Worm (Caenorhabditis elegans) whole organism, L2 larva: ENCODE data around the gene C52E2.3.

ENCODE experiments used
- C34F6.9 ChIP-seq: fragments of 150-350 bp; optimal IDR thresholded peaks from 2 replicates; lab custom pipeline; 2014; ENCODE audit warnings: missing biosample characterization, missing genetic modification characterization
- F13H6.1 ChIP-seq: sonication (generic microtip); optimal IDR thresholded peaks from 2 replicates; lab custom pipeline; 2016; ENCODE audit warnings: missing genetic modification characterization, missing compliant biosample characterization
- R02D3.7 ChIP-seq: fragments of 150-350 bp; optimal IDR thresholded peaks from 2 replicates; lab custom pipeline; 2014; ENCODE audit warnings: missing biosample characterization, missing genetic modification characterization
- Y55F3AM.14 ChIP-seq: fragments of 200-800 bp; sonication (Bioruptor generic); optimal IDR thresholded peaks from 2 replicates; lab custom pipeline; 2018; ENCODE audit warnings: mild to moderate bottlenecking, missing genetic modification characterization, missing compliant biosample characterization
- ZK546.5 ChIP-seq: sonication (generic microtip); optimal IDR thresholded peaks from 2 replicates; lab custom pipeline; 2017; ENCODE audit warnings: missing biosample characterization, missing genetic modification characterization
- alr-1 ChIP-seq: fragments of 150-350 bp; optimal IDR thresholded peaks from 2 replicates; lab custom pipeline; 2014; ENCODE audit warnings: missing biosample characterization, missing genetic modification characterization
- aly-2 ChIP-seq: fragments of 150-350 bp; optimal IDR thresholded peaks from 2 replicates; lab custom pipeline; 2014; ENCODE audit warnings: missing biosample characterization, missing genetic modification characterization
- ama-1 ChIP-seq: fragments of 150-350 bp; optimal IDR thresholded peaks from 2 replicates; lab custom pipeline; 2018; ENCODE audit warnings: inconsistent platforms
- blmp-1 ChIP-seq: sonication (generic microtip); optimal IDR thresholded peaks from 2 replicates; lab custom pipeline; 2017; ENCODE audit warnings: missing genetic modification characterization, mild to moderate bottlenecking, missing compliant biosample characterization, antibody characterized with exemption, moderate library complexity; ENCODE audit not compliant: insufficient read depth
- ceh-16 ChIP-seq: fragments of 150-350 bp; optimal IDR thresholded peaks from 2 replicates; lab custom pipeline; 2014; ENCODE audit warnings: missing biosample characterization, missing genetic modification characterization
- ceh-82 ChIP-seq: fragments of 150-350 bp; optimal IDR thresholded peaks from 2 replicates; lab custom pipeline; 2014; ENCODE audit warnings: missing biosample characterization, missing genetic modification characterization
- crh-2 ChIP-seq: sonication (generic microtip); optimal IDR thresholded peaks from 2 replicates; lab custom pipeline; 2017; ENCODE audit warnings: missing biosample characterization, missing genetic modification characterization
- dmd-4 ChIP-seq: sonication (generic microtip); optimal IDR thresholded peaks from 2 replicates; lab custom pipeline; 2017; ENCODE audit warnings: missing biosample characterization, missing genetic modification characterization
- egl-27 ChIP-seq: sonication (generic microtip); optimal IDR thresholded peaks from 3 replicates; lab custom pipeline; 2017; ENCODE audit warnings: missing biosample characterization, missing genetic modification reagents, missing genetic modification characterization
- elt-1 ChIP-seq: fragments of 150-350 bp; optimal IDR thresholded peaks from 2 replicates; lab custom pipeline; 2014; ENCODE audit warnings: missing biosample characterization, missing genetic modification characterization
- elt-3 ChIP-seq: sonication (generic microtip); optimal IDR thresholded peaks from 2 replicates; lab custom pipeline; 2017; ENCODE audit warnings: missing biosample characterization, missing genetic modification characterization
- fos-1 ChIP-seq: fragments of 150-350 bp; optimal IDR thresholded peaks from 2 replicates; lab custom pipeline; 2014; ENCODE audit warnings: missing biosample characterization, missing genetic modification characterization
- gmeb-1 ChIP-seq: fragments of 150-350 bp; optimal IDR thresholded peaks from 2 replicates; lab custom pipeline; 2014; ENCODE audit warnings: missing biosample characterization, missing genetic modification characterization
- lin-11 ChIP-seq: fragments of 150-350 bp; sonication (generic microtip); optimal IDR thresholded peaks from 2 replicates; lab custom pipeline; 2014; ENCODE audit warnings: missing biosample characterization, missing genetic modification characterization, inconsistent platforms, mixed read lengths
- lin-13 ChIP-seq: fragments of 150-350 bp; optimal IDR thresholded peaks from 2 replicates; lab custom pipeline; 2014; ENCODE audit warnings: missing biosample characterization, missing genetic modification reagents, missing genetic modification characterization
- lin-39 ChIP-seq: fragments of 150-350 bp; optimal IDR thresholded peaks from 2 replicates; lab custom pipeline; 2014; ENCODE audit warnings: missing biosample characterization, missing genetic modification reagents, missing genetic modification characterization
- lsy-2 ChIP-seq, 2 experiments: fragments of 150-350 bp in 1 of 2; sonication (generic microtip) in 1 of 2; optimal IDR thresholded peaks; 2 replicates each; lab custom pipeline; 2014 to 2017; ENCODE audit warnings: missing biosample characterization in 2 of 2, missing genetic modification characterization in 2 of 2
- mab-5 ChIP-seq: fragments of 150-350 bp; optimal IDR thresholded peaks from 2 replicates; lab custom pipeline; 2014; ENCODE audit warnings: missing biosample characterization, missing genetic modification characterization
- mbf-1 ChIP-seq: sonication (generic microtip); optimal IDR thresholded peaks from 2 replicates; lab custom pipeline; 2017; ENCODE audit warnings: missing biosample characterization, missing genetic modification characterization
- mdl-1 ChIP-seq, 2 experiments: fragments of 150-350 bp in 1 of 2; sonication (generic microtip) in 1 of 2; optimal IDR thresholded peaks; 2 replicates each; lab custom pipeline; 2017; ENCODE audit warnings: missing biosample characterization in 2 of 2, missing genetic modification characterization in 2 of 2
- nhr-10 ChIP-seq: sonication (generic microtip); optimal IDR thresholded peaks from 2 replicates; lab custom pipeline; 2017; ENCODE audit warnings: missing biosample characterization, missing genetic modification characterization
- nhr-11 ChIP-seq: fragments of 150-350 bp; optimal IDR thresholded peaks from 2 replicates; lab custom pipeline; 2014; ENCODE audit warnings: missing biosample characterization, missing genetic modification characterization
- nhr-12 ChIP-seq: fragments of 150-350 bp; optimal IDR thresholded peaks from 2 replicates; lab custom pipeline; 2014; ENCODE audit warnings: missing biosample characterization, missing genetic modification characterization
- nhr-129 ChIP-seq: fragments of 150-350 bp; optimal IDR thresholded peaks from 2 replicates; lab custom pipeline; 2014; ENCODE audit warnings: missing biosample characterization, missing genetic modification characterization
- nhr-21 ChIP-seq: fragments of 150-350 bp; optimal IDR thresholded peaks from 2 replicates; lab custom pipeline; 2014; ENCODE audit warnings: missing biosample characterization, missing genetic modification characterization
- nhr-23 ChIP-seq: fragments of 150-350 bp; optimal IDR thresholded peaks from 2 replicates; lab custom pipeline; 2014; ENCODE audit warnings: missing biosample characterization, missing genetic modification reagents, missing genetic modification characterization
- nhr-237 ChIP-seq: fragments of 150-350 bp; optimal IDR thresholded peaks from 2 replicates; lab custom pipeline; 2014; ENCODE audit warnings: missing biosample characterization, missing genetic modification characterization
- nhr-25 ChIP-seq: fragments of 150-350 bp; sonication (generic microtip); optimal IDR thresholded peaks from 3 replicates; lab custom pipeline; 2014; ENCODE audit warnings: missing biosample characterization, missing genetic modification characterization
- nhr-6 ChIP-seq: fragments of 150-350 bp; optimal IDR thresholded peaks from 2 replicates; lab custom pipeline; 2014; ENCODE audit warnings: missing biosample characterization, missing genetic modification characterization
- nhr-77 ChIP-seq: fragments of 150-350 bp; optimal IDR thresholded peaks from 2 replicates; lab custom pipeline; 2014; ENCODE audit warnings: missing biosample characterization, missing genetic modification characterization
- peb-1 ChIP-seq: fragments of 150-350 bp; optimal IDR thresholded peaks from 2 replicates; lab custom pipeline; 2014; ENCODE audit warnings: missing biosample characterization, missing genetic modification characterization
- sem-4 ChIP-seq: fragments of 150-350 bp; optimal IDR thresholded peaks from 2 replicates; lab custom pipeline; 2014; ENCODE audit warnings: missing biosample characterization, missing genetic modification reagents, missing genetic modification characterization
- skn-1 ChIP-seq: sonication (generic microtip); optimal IDR thresholded peaks from 2 replicates; lab custom pipeline; 2017; ENCODE audit warnings: missing biosample characterization, missing genetic modification characterization
- sma-3 ChIP-seq: sonication (generic microtip); optimal IDR thresholded peaks from 2 replicates; lab custom pipeline; 2016; ENCODE audit warnings: missing genetic modification reagents, missing genetic modification characterization, missing compliant biosample characterization
- sma-9 ChIP-seq, 2 experiments: fragments of 150-350 bp in 1 of 2; sonication (generic microtip) in 1 of 2; optimal IDR thresholded peaks; 2 replicates each; lab custom pipeline; 2014 to 2016; ENCODE audit warnings: missing genetic modification characterization in 2 of 2, mild to moderate bottlenecking in 1 of 2, missing biosample characterization in 1 of 2, missing compliant biosample characterization in 1 of 2, missing genetic modification reagents in 1 of 2, moderate library complexity in 1 of 2
- snpc-4 ChIP-seq: fragments of 150-350 bp; optimal IDR thresholded peaks from 2 replicates; lab custom pipeline; 2014; ENCODE audit warnings: missing biosample characterization, missing genetic modification characterization
- unc-39 ChIP-seq: fragments of 150-350 bp; optimal IDR thresholded peaks from 2 replicates; lab custom pipeline; 2014; ENCODE audit warnings: missing biosample characterization, missing genetic modification characterization
- unc-55 ChIP-seq: fragments of 150-350 bp; sonication (generic microtip); optimal IDR thresholded peaks from 3 replicates; lab custom pipeline; 2014; ENCODE audit warnings: missing biosample characterization, missing genetic modification reagents, missing genetic modification characterization
- unc-62 ChIP-seq: fragments of 150-350 bp; optimal IDR thresholded peaks from 2 replicates; lab custom pipeline; 2014; ENCODE audit warnings: missing biosample characterization, missing genetic modification reagents, missing genetic modification characterization
- zag-1 ChIP-seq: fragments of 150-350 bp; optimal IDR thresholded peaks from 2 replicates; lab custom pipeline; 2014; ENCODE audit warnings: missing biosample characterization, missing genetic modification characterization
- ztf-1 ChIP-seq: fragments of 200-800 bp; sonication (Bioruptor generic); conservative IDR thresholded peaks from 2 replicates; pipeline ENCODE4 v1.3.6; 2022; ENCODE audit warnings: missing genetic modification characterization, missing compliant biosample characterization
- ztf-11 ChIP-seq: sonication (generic microtip); optimal IDR thresholded peaks from 2 replicates; lab custom pipeline; 2017; ENCODE audit warnings: missing biosample characterization, missing genetic modification characterization
- ztf-4 ChIP-seq: fragments of 150-350 bp; optimal IDR thresholded peaks from 2 replicates; lab custom pipeline; 2014; ENCODE audit warnings: missing biosample characterization, missing genetic modification characterization

Gene C52E2.3

DNA sequence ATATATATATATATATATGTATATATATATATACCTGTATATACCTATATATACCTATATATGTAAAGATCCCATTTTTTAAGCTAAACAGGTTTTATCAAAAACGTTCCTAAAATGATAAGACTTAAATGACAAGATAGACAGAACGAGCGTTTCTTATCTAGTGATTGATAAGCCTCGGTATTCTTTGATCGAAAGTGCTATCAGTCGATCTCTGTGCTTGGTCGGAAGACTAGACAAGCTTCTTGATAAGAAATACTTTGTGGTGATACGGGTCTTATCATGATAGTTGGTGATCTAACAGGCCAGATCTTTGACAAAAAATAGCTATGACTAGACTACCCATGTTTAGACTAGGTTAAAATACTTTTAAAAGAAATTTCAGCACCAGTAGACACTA, 672 bp downstream of the C52E2.3 start:
- no peak for TF ChIP-seq Y55F3AM.14 (GFP tag; lab: Kevin White, UChicago)
- peak; percentile 32 for TF ChIP-seq F13H6.1
- no peak for TF ChIP-seq nhr-11 (tag; lab: Kevin White, UChicago)
- TF ChIP-seq nhr-237 = no peak
- TF ChIP-seq nhr-12 (tag; lab: Kevin White, UChicago) = no peak
- TF ChIP-seq egl-27 (tag; lab: Kevin White, UChicago) = peak; percentile 83
- TF ChIP-seq mab-5 (tag; lab: Kevin White, UChicago) = no peak
- TF ChIP-seq crh-2 (tag; lab: Kevin White, UChicago) = peak; percentile 36
- no peak for TF ChIP-seq elt-3 (tag; lab: Kevin White, UChicago)
- TF ChIP-seq zag-1 (tag; lab: Kevin White, UChicago) = no peak
- TF ChIP-seq nhr-25 (tag; lab: Kevin White, UChicago) = no peak
- TF ChIP-seq nhr-21 (tag; lab: Kevin White, UChicago) = peak; percentile 22
- TF ChIP-seq nhr-129 (tag; lab: Kevin White, UChicago) = no peak
- TF ChIP-seq lin-11 (tag; lab: Kevin White, UChicago) = no peak
- TF ChIP-seq skn-1 (tag; lab: Kevin White, UChicago) = no peak
- no peak for TF ChIP-seq unc-62 (GFP tag; lab: Kevin White, UChicago)
- TF ChIP-seq R02D3.7 = no peak
- no peak for TF ChIP-seq ZK546.5 (tag; lab: Kevin White, UChicago)
- no peak for TF ChIP-seq lin-13 (GFP tag; lab: Kevin White, UChicago)
- no peak for TF ChIP-seq lsy-2 (tag; optimal IDR thresholded peaks at IDR 0.05; lab: Kevin White, UChicago)
- no peak for TF ChIP-seq unc-55 (GFP tag; lab: Kevin White, UChicago)
- TF ChIP-seq lin-39 (tag; lab: Kevin White, UChicago) = no peak
- no peak for TF ChIP-seq peb-1 (tag; lab: Kevin White, UChicago)
- no peak for TF ChIP-seq ama-1 (lab: Kevin White, UChicago)
- no peak for TF ChIP-seq mdl-1 (tag; optimal IDR thresholded peaks at IDR 0.05; lab: Kevin White, UChicago)
- TF ChIP-seq gmeb-1 (tag; lab: Kevin White, UChicago) = peak; percentile 25
- no peak for TF ChIP-seq sem-4 (tag; lab: Kevin White, UChicago)
- no peak for TF ChIP-seq nhr-6 (tag; lab: Kevin White, UChicago)
- TF ChIP-seq ztf-11 = no peak
- no peak for TF ChIP-seq aly-2 (tag; lab: Kevin White, UChicago)
- TF ChIP-seq ceh-16 (tag; lab: Kevin White, UChicago) = no peak
- TF ChIP-seq C34F6.9 = no peak
- TF ChIP-seq snpc-4 = no peak
- peak; percentile 97 for TF ChIP-seq fos-1 (tag; lab: Kevin White, UChicago)
- TF ChIP-seq ztf-4 (tag; lab: Kevin White, UChicago) = no peak
- TF ChIP-seq blmp-1 = no peak
- no peak for TF ChIP-seq ceh-82 (tag; lab: Kevin White, UChicago)
- TF ChIP-seq unc-39 = no peak
- no peak for TF ChIP-seq nhr-10 (tag; lab: Kevin White, UChicago)
- no peak for TF ChIP-seq elt-1 (tag; lab: Kevin White, UChicago)
- no peak for TF ChIP-seq alr-1 (tag; lab: Kevin White, UChicago)
- no peak for TF ChIP-seq ztf-1 (GFP tag; lab: Robert Waterston, UW)
- no peak for TF ChIP-seq dmd-4 (tag; lab: Kevin White, UChicago)
- TF ChIP-seq sma-9 (GFP tag; optimal IDR thresholded peaks at IDR 0.05; lab: Kevin White, UChicago) = peak; percentile 91
- TF ChIP-seq sma-9 (tag; optimal IDR thresholded peaks at IDR 0.05; lab: Kevin White, UChicago) = no peak
- TF ChIP-seq sma-3 (GFP tag; lab: Kevin White, UChicago) = peak; percentile 57
- no peak for TF ChIP-seq nhr-23
- no peak for TF ChIP-seq mbf-1 (tag; lab: Kevin White, UChicago)
- TF ChIP-seq nhr-77 = no peak
